Fruit fly (Drosophila melanogaster) whole organism, prepupa: ENCODE results near the gene iav.
A peak's percentile ranks its signal among the peaks of the same experiment; 100 is the strongest.

ENCODE experiments used
- Blimp-1 ChIP-seq: fragments of 200-800 bp; sonication (Bioruptor generic); optimal IDR thresholded peaks from 3 replicates; lab custom pipeline; 2017; ENCODE audit warnings: missing biosample characterization, missing genetic modification characterization, mild to moderate bottlenecking, moderate library complexity, missing genetic modification reagents
- CG10631 ChIP-seq: fragments of 200-800 bp; sonication (Bioruptor generic); optimal IDR thresholded peaks from 2 replicates; lab custom pipeline; 2016; ENCODE audit warnings: missing biosample characterization, missing genetic modification characterization
- CG10669 ChIP-seq: fragments of 200-800 bp; sonication (Bioruptor generic); optimal IDR thresholded peaks from 3 replicates; lab custom pipeline; 2018; ENCODE audit warnings: missing biosample characterization, mild to moderate bottlenecking, missing genetic modification characterization, moderate library complexity
- CG11294 ChIP-seq: fragments of 200-800 bp; sonication (Bioruptor generic); IDR thresholded peaks from 2 replicates; pipeline ENCODE4 v1.3.6; 2022; ENCODE audit warnings: missing biosample characterization, missing genetic modification characterization
- CG11902 ChIP-seq: fragments of 200-800 bp; sonication (Bioruptor generic); optimal IDR thresholded peaks from 3 replicates; lab custom pipeline; 2016; ENCODE audit warnings: missing biosample characterization, missing genetic modification characterization
- CG15336 ChIP-seq: fragments of 200-800 bp; sonication (Bioruptor generic); IDR thresholded peaks from 2 replicates; pipeline ENCODE4 v1.3.6; 2022; ENCODE audit warnings: missing biosample characterization, missing genetic modification characterization
- CG1621 ChIP-seq: fragments of 200-800 bp; sonication (Bioruptor generic); optimal IDR thresholded peaks from 3 replicates; lab custom pipeline; 2018; ENCODE audit warnings: missing biosample characterization, mild to moderate bottlenecking, missing genetic modification characterization
- CG16779 ChIP-seq: fragments of 200-800 bp; sonication (Bioruptor generic); optimal IDR thresholded peaks from 3 replicates; lab custom pipeline; 2017; ENCODE audit warnings: missing biosample characterization, mild to moderate bottlenecking, missing genetic modification characterization
- CG3032 ChIP-seq: fragments of 200-800 bp; optimal IDR thresholded peaks from 2 replicates; lab custom pipeline; 2019; ENCODE audit warnings: missing biosample characterization, mild to moderate bottlenecking, missing genetic modification characterization, moderate library complexity
- CG31627 ChIP-seq: fragments of 200-800 bp; sonication (Bioruptor generic); optimal IDR thresholded peaks from 3 replicates; lab custom pipeline; 2016; ENCODE audit warnings: missing biosample characterization, missing genetic modification characterization
- CG34406 ChIP-seq: fragments of 200-800 bp; sonication (Bioruptor generic); optimal IDR thresholded peaks from 3 replicates; lab custom pipeline; 2016; ENCODE audit warnings: missing biosample characterization, missing genetic modification characterization
- CG3919 ChIP-seq: fragments of 200-800 bp; sonication (Bioruptor generic); optimal IDR thresholded peaks from 3 replicates; lab custom pipeline; 2016; ENCODE audit warnings: missing biosample characterization, missing genetic modification characterization
- CG4318 ChIP-seq: fragments of 200-800 bp; sonication (Bioruptor generic); optimal IDR thresholded peaks from 3 replicates; lab custom pipeline; 2017; ENCODE audit warnings: missing biosample characterization, mild to moderate bottlenecking, missing genetic modification characterization
- CG6163 ChIP-seq: fragments of 200-800 bp; sonication (Bioruptor generic); IDR thresholded peaks from 3 replicates; pipeline ENCODE4 v1.3.6; 2022; ENCODE audit warnings: missing biosample characterization, missing genetic modification characterization
- CG6276 ChIP-seq: fragments of 200-800 bp; sonication (Bioruptor generic); optimal IDR thresholded peaks from 2 replicates; lab custom pipeline; 2017; ENCODE audit warnings: missing biosample characterization, mild to moderate bottlenecking, missing genetic modification characterization
- CG6792 ChIP-seq: fragments of 200-800 bp; sonication (Bioruptor generic); optimal IDR thresholded peaks from 3 replicates; lab custom pipeline; 2016; ENCODE audit warnings: missing biosample characterization, missing genetic modification characterization
- CG6808 ChIP-seq: fragments of 200-800 bp; sonication (Bioruptor generic); optimal IDR thresholded peaks from 3 replicates; lab custom pipeline; 2017; ENCODE audit warnings: missing biosample characterization, missing genetic modification characterization, mild to moderate bottlenecking, moderate library complexity, missing genetic modification reagents
- CG6854 ChIP-seq: fragments of 200-800 bp; sonication (Bioruptor generic); optimal IDR thresholded peaks from 2 replicates; lab custom pipeline; 2017; ENCODE audit warnings: missing biosample characterization, mild to moderate bottlenecking, missing genetic modification characterization
- CG7368 ChIP-seq: fragments of 200-800 bp; sonication (Bioruptor generic); optimal IDR thresholded peaks from 3 replicates; lab custom pipeline; 2016; ENCODE audit warnings: missing biosample characterization, missing genetic modification characterization
- CG8119 ChIP-seq: fragments of 200-800 bp; sonication (Bioruptor generic); IDR thresholded peaks from 3 replicates; pipeline ENCODE4 v1.3.6; 2022; ENCODE audit warnings: missing biosample characterization, missing genetic modification characterization
- CG8632 ChIP-seq: fragments of 200-800 bp; sonication (Bioruptor generic); optimal IDR thresholded peaks from 3 replicates; lab custom pipeline; 2016; ENCODE audit warnings: missing biosample characterization, missing genetic modification characterization
- CG9139 ChIP-seq: fragments of 200-800 bp; sonication (Bioruptor generic); optimal IDR thresholded peaks from 3 replicates; lab custom pipeline; 2017; ENCODE audit warnings: missing biosample characterization, mild to moderate bottlenecking, missing genetic modification characterization
- Eip78C ChIP-seq: fragments of 200-800 bp; sonication (Bioruptor generic); peaks from one replicate; lab custom pipeline; 2016; ENCODE audit warnings: missing biosample characterization, missing genetic modification characterization
- Ets21C ChIP-seq: fragments of 200-800 bp; sonication (Bioruptor generic); optimal IDR thresholded peaks from 3 replicates; lab custom pipeline; 2016; ENCODE audit warnings: missing biosample characterization, missing genetic modification characterization
- Ets96B ChIP-seq: fragments of 200-800 bp; optimal IDR thresholded peaks from 2 replicates; lab custom pipeline; 2019; ENCODE audit warnings: missing biosample characterization, mild to moderate bottlenecking, missing genetic modification characterization, moderate library complexity
- Hr38 ChIP-seq: sonication (Bioruptor generic); optimal IDR thresholded peaks from 2 replicates; lab custom pipeline; 2016; ENCODE audit warnings: missing biosample characterization, missing genetic modification characterization
- Hr39 ChIP-seq: fragments of 200-800 bp; sonication (Bioruptor generic); optimal IDR thresholded peaks from 2 replicates; lab custom pipeline; 2016; ENCODE audit warnings: missing biosample characterization, missing genetic modification characterization
- Hr4 ChIP-seq: fragments of 200-800 bp; sonication (Bioruptor generic); optimal IDR thresholded peaks from 3 replicates; lab custom pipeline; 2016; ENCODE audit warnings: missing biosample characterization, missing genetic modification characterization
- Lpt ChIP-seq: fragments of 200-800 bp; sonication (Bioruptor generic); optimal IDR thresholded peaks from 3 replicates; lab custom pipeline; 2016; ENCODE audit warnings: missing biosample characterization, missing genetic modification characterization
- Met ChIP-seq: fragments of 200-800 bp; sonication (Bioruptor generic); optimal IDR thresholded peaks from 3 replicates; lab custom pipeline; 2016; ENCODE audit warnings: missing biosample characterization, missing genetic modification characterization
- OdsH ChIP-seq: fragments of 200-800 bp; sonication (Bioruptor generic); optimal IDR thresholded peaks from 3 replicates; lab custom pipeline; 2016; ENCODE audit warnings: missing biosample characterization, missing genetic modification characterization
- Smox ChIP-seq: fragments of 200-800 bp; sonication (Bioruptor generic); optimal IDR thresholded peaks from 3 replicates; lab custom pipeline; 2016; ENCODE audit warnings: missing biosample characterization, missing genetic modification characterization
- Sox102F ChIP-seq: fragments of 200-800 bp; sonication (Bioruptor generic); optimal IDR thresholded peaks from 2 replicates; lab custom pipeline; 2016; ENCODE audit warnings: missing biosample characterization, mild to moderate bottlenecking, missing genetic modification characterization
- Sox14 ChIP-seq: fragments of 200-800 bp; sonication (Bioruptor generic); optimal IDR thresholded peaks from 3 replicates; lab custom pipeline; 2016; ENCODE audit warnings: missing biosample characterization, missing genetic modification characterization
- Sox15 ChIP-seq: fragments of 200-800 bp; sonication (Bioruptor generic); optimal IDR thresholded peaks from 3 replicates; lab custom pipeline; 2016; ENCODE audit warnings: missing biosample characterization, missing genetic modification characterization
- achi ChIP-seq: fragments of 200-800 bp; sonication (Bioruptor generic); optimal IDR thresholded peaks from 3 replicates; lab custom pipeline; 2016; ENCODE audit warnings: missing biosample characterization, missing genetic modification characterization
- acj6 ChIP-seq: fragments of 200-800 bp; sonication (Bioruptor generic); optimal IDR thresholded peaks from 3 replicates; lab custom pipeline; 2016; ENCODE audit warnings: missing biosample characterization, missing genetic modification characterization
- cyc ChIP-seq: fragments of 200-800 bp; sonication (Bioruptor generic); optimal IDR thresholded peaks from 3 replicates; lab custom pipeline; 2016; ENCODE audit warnings: missing biosample characterization, missing genetic modification characterization
- dac ChIP-seq: fragments of 200-800 bp; sonication (Bioruptor generic); optimal IDR thresholded peaks from 2 replicates; lab custom pipeline; 2017; ENCODE audit warnings: missing biosample characterization, mild to moderate bottlenecking, missing genetic modification characterization
- dsx ChIP-seq: fragments of 200-800 bp; optimal IDR thresholded peaks from 3 replicates; lab custom pipeline; 2019; ENCODE audit warnings: missing biosample characterization, mild to moderate bottlenecking, missing genetic modification characterization, moderate library complexity; ENCODE audit not compliant: poor library complexity, severe bottlenecking
- eg ChIP-seq: fragments of 200-800 bp; sonication (Bioruptor generic); IDR thresholded peaks from 3 replicates; pipeline ENCODE4 v1.3.6; 2022; ENCODE audit warnings: missing biosample characterization, missing genetic modification characterization
- esn ChIP-seq: fragments of 200-800 bp; sonication (Bioruptor generic); optimal IDR thresholded peaks from 2 replicates; lab custom pipeline; 2016; ENCODE audit warnings: missing biosample characterization, mild to moderate bottlenecking, missing genetic modification characterization, moderate library complexity
- fd59A ChIP-seq: fragments of 200-800 bp; sonication (Bioruptor generic); optimal IDR thresholded peaks from 2 replicates; lab custom pipeline; 2017; ENCODE audit warnings: missing biosample characterization, mild to moderate bottlenecking, missing genetic modification characterization, missing genetic modification reagents
- fd85E ChIP-seq: fragments of 200-800 bp; sonication (Bioruptor generic); optimal IDR thresholded peaks from 3 replicates; lab custom pipeline; 2016; ENCODE audit warnings: missing biosample characterization, missing genetic modification characterization
- fkh ChIP-seq: fragments of 200-800 bp; sonication (Bioruptor generic); optimal IDR thresholded peaks from 3 replicates; lab custom pipeline; 2017; ENCODE audit warnings: missing biosample characterization, mild to moderate bottlenecking, missing genetic modification characterization, moderate library complexity
- lz ChIP-seq: fragments of 200-800 bp; sonication (Bioruptor generic); optimal IDR thresholded peaks from 3 replicates; lab custom pipeline; 2016; ENCODE audit warnings: missing biosample characterization, missing genetic modification characterization
- net ChIP-seq: fragments of 200-800 bp; sonication (Bioruptor generic); optimal IDR thresholded peaks from 3 replicates; lab custom pipeline; 2016; ENCODE audit warnings: missing biosample characterization, missing genetic modification characterization
- pdm3 ChIP-seq: fragments of 200-800 bp; sonication (Bioruptor generic); optimal IDR thresholded peaks from 3 replicates; lab custom pipeline; 2016; ENCODE audit warnings: missing biosample characterization, missing genetic modification characterization
- ss ChIP-seq, 2 experiments: fragments of 200-800 bp; sonication (Bioruptor generic); optimal IDR thresholded peaks; 2 replicates in 1 of 2; 3 replicates in 1 of 2; lab custom pipeline; 2017 to 2018; ENCODE audit warnings: mild to moderate bottlenecking in 2 of 2, missing biosample characterization in 2 of 2, missing genetic modification characterization in 2 of 2, moderate library complexity in 1 of 2
- svp ChIP-seq: fragments of 200-800 bp; sonication (Bioruptor generic); peaks from one replicate; lab custom pipeline; 2016; ENCODE audit warnings: missing biosample characterization, missing genetic modification characterization
- topi ChIP-seq: fragments of 200-800 bp; sonication (Bioruptor generic); optimal IDR thresholded peaks from 3 replicates; lab custom pipeline; 2016; ENCODE audit warnings: missing biosample characterization, missing genetic modification characterization
- vri ChIP-seq: fragments of 200-800 bp; sonication (Bioruptor generic); optimal IDR thresholded peaks from 3 replicates; lab custom pipeline; 2016; ENCODE audit warnings: missing biosample characterization, mild to moderate bottlenecking, missing genetic modification characterization

The iav gene

dm6 chrX:6859756-6860412 is 46.1 kb downstream of the iav start:
- peak; percentile 72 for TF ChIP-seq eg
- TF ChIP-seq CG8632 (GFP tag; lab: Kevin White, UChicago), result peak; percentile 24
- peak; percentile 68 for TF ChIP-seq CG7368 (GFP tag; lab: Kevin White, UChicago)
- TF ChIP-seq CG6163, result peak; percentile 74
- TF ChIP-seq pdm3 (GFP tag; lab: Kevin White, UChicago), result peak; percentile 41
- TF ChIP-seq Sox14 (GFP tag; lab: Kevin White, UChicago), result no peak
- TF ChIP-seq dac (GFP tag; lab: Kevin White, UChicago), result no peak
- peak; percentile 30 for TF ChIP-seq net (GFP tag; lab: Kevin White, UChicago)
- peak; percentile 82 for TF ChIP-seq CG11902 (GFP tag; lab: Kevin White, UChicago)
- TF ChIP-seq svp, result peak; percentile 82
- TF ChIP-seq CG3919, result peak; percentile 84
- TF ChIP-seq cyc (GFP tag; lab: Kevin White, UChicago), result peak; percentile 88
- TF ChIP-seq CG3032 (tag; lab: Kevin White, UChicago), result peak; percentile 82
- TF ChIP-seq vri (GFP tag; lab: Kevin White, UChicago), result peak; percentile 77
- TF ChIP-seq Blimp-1 (GFP tag; lab: Kevin White, UChicago), result peak; percentile 78
- no peak for TF ChIP-seq ss (GFP tag; optimal IDR thresholded peaks at IDR 0.05; lab: Kevin White, UChicago)
- peak; percentile 64 for TF ChIP-seq CG6854 (GFP tag; lab: Kevin White, UChicago)
- TF ChIP-seq CG10631 (GFP tag; lab: Kevin White, UChicago), result peak; percentile 45
- peak; percentile 82 for TF ChIP-seq Met (GFP tag; lab: Kevin White, UChicago)
- peak; percentile 87 for TF ChIP-seq Hr4 (GFP tag; lab: Kevin White, UChicago)
- peak; percentile 63 for TF ChIP-seq esn
- TF ChIP-seq CG8119, result no peak; the same call in 2 of the 3 replicates
- peak; percentile 9 for TF ChIP-seq CG4318 (GFP tag; lab: Kevin White, UChicago)
- no peak for TF ChIP-seq dsx (GFP tag; lab: Kevin White, UChicago)
- peak; percentile 28 for TF ChIP-seq achi (GFP tag; lab: Kevin White, UChicago)
- TF ChIP-seq fd59A (GFP tag; lab: Kevin White, UChicago), result peak; percentile 9
- TF ChIP-seq CG10669 (GFP tag; lab: Kevin White, UChicago), result peak; percentile 78
- TF ChIP-seq CG9139, result peak; percentile 31
- TF ChIP-seq CG15336 (GFP tag; lab: Robert Waterston, UW), result no peak
- TF ChIP-seq Sox102F, result peak; percentile 31
- TF ChIP-seq Ets96B (tag; lab: Kevin White, UChicago), result peak; percentile 72
- peak; percentile 59 for TF ChIP-seq Smox (GFP tag; lab: Kevin White, UChicago)
- TF ChIP-seq Ets21C (GFP tag; lab: Kevin White, UChicago), result no peak
- no peak for TF ChIP-seq fd85E (GFP tag; lab: Kevin White, UChicago)
- no peak for TF ChIP-seq Sox15 (GFP tag; lab: Kevin White, UChicago)
- peak; percentile 23 for TF ChIP-seq CG31627 (GFP tag; lab: Kevin White, UChicago)
- TF ChIP-seq lz (GFP tag; lab: Kevin White, UChicago), result peak; percentile 83
- peak; percentile 88 for TF ChIP-seq CG6808
- TF ChIP-seq topi (GFP tag; lab: Kevin White, UChicago), result peak; percentile 90
- TF ChIP-seq CG6276 (GFP tag; lab: Kevin White, UChicago), result peak; percentile 80
- TF ChIP-seq CG11294 (GFP tag; lab: Robert Waterston, UW), result peak; percentile 63
- no peak for TF ChIP-seq CG1621 (tag; lab: Kevin White, UChicago)
- TF ChIP-seq Hr38, result no peak
- peak; percentile 32 for TF ChIP-seq CG34406 (GFP tag; lab: Kevin White, UChicago)
- TF ChIP-seq acj6 (GFP tag; lab: Kevin White, UChicago), result peak; percentile 12
- peak; percentile 13 for TF ChIP-seq OdsH (GFP tag; lab: Kevin White, UChicago)
- TF ChIP-seq Lpt, result no peak
- peak; percentile 82 for TF ChIP-seq Eip78C
- TF ChIP-seq CG6792 (GFP tag; lab: Kevin White, UChicago), result peak; percentile 13
- peak; percentile 71 for TF ChIP-seq CG16779 (tag; lab: Kevin White, UChicago)
- peak; percentile 31 for TF ChIP-seq Hr39 (GFP tag; lab: Kevin White, UChicago)
- no peak for TF ChIP-seq fkh (GFP tag; lab: Kevin White, UChicago)
